Fruit fly (Drosophila melanogaster): Measurements from ENCODE around the gene Neu2.

dm6 chr3L:21509488-21510122 is 19.2 kb upstream of the Neu2 start:
- TF ChIP-seq psq (optimal IDR thresholded peaks at IDR 0.05): no peak
- TF ChIP-seq CG8478 (optimal IDR thresholded peaks at IDR 0.05): no peak
- no peak for TF ChIP-seq pan (optimal IDR thresholded peaks at IDR 0.05)
- TF ChIP-seq Dll (optimal IDR thresholded peaks at IDR 0.05): no peak
- no peak for TF ChIP-seq usp (GFP tag; optimal IDR thresholded peaks at IDR 0.05)
- TF ChIP-seq EcR (GFP tag; optimal IDR thresholded peaks at IDR 0.05): no peak
